Fruit fly (Drosophila melanogaster) whole organism, embryonic: Measurements from ENCODE around the gene Jhbp12.

Source experiments
- ATbp ChIP-seq: fragments of 200-800 bp; sonication (Bioruptor generic); optimal IDR thresholded peaks from 2 replicates; lab custom pipeline; 2017; ENCODE audit warnings: missing biosample characterization, mild to moderate bottlenecking, missing genetic modification characterization, missing genetic modification reagents
- Aef1 ChIP-seq: fragments of 200-800 bp; sonication (Bioruptor generic); IDR thresholded peaks from 3 replicates; pipeline ENCODE4 v1.3.6; 2022; ENCODE audit warnings: missing biosample characterization, missing genetic modification characterization
- Awh ChIP-seq: fragments of 200-800 bp; sonication (Bioruptor generic); IDR thresholded peaks from 2 replicates; pipeline ENCODE4, ENCODE4 v1.3.6; 2022; ENCODE audit warnings: missing biosample characterization, missing genetic modification characterization
- B-H2 ChIP-seq: fragments of 200-800 bp; sonication (Bioruptor generic); optimal IDR thresholded peaks from 2 replicates; lab custom pipeline; 2018; ENCODE audit warnings: missing biosample characterization, mild to moderate bottlenecking, missing genetic modification characterization
- BEAF-32 ChIP-seq: fragments of 200-800 bp; sonication (Bioruptor generic); optimal IDR thresholded peaks from 3 replicates; lab custom pipeline; 2017; ENCODE audit warnings: missing biosample characterization, missing genetic modification characterization, mild to moderate bottlenecking, moderate library complexity, missing genetic modification reagents
- Blimp-1 ChIP-seq: fragments of 200-800 bp; sonication (Bioruptor generic); optimal IDR thresholded peaks from 3 replicates; lab custom pipeline; 2018; ENCODE audit warnings: missing biosample characterization, missing genetic modification characterization, mild to moderate bottlenecking, moderate library complexity, missing genetic modification reagents
- C15 ChIP-seq: fragments of 200-800 bp; sonication (Bioruptor generic); IDR thresholded peaks from 3 replicates; pipeline ENCODE4 v1.3.6; 2022; ENCODE audit warnings: missing biosample characterization, missing genetic modification characterization
- CG10147 ChIP-seq: fragments of 200-800 bp; sonication (Bioruptor generic); optimal IDR thresholded peaks from 2 replicates; lab custom pipeline; 2019; ENCODE audit warnings: missing biosample characterization, mild to moderate bottlenecking, missing genetic modification characterization, moderate library complexity
- CG11085 ChIP-seq: fragments of 200-800 bp; sonication (Bioruptor generic); IDR thresholded peaks from 2 replicates; pipeline ENCODE4 v1.3.6; 2022; ENCODE audit warnings: missing biosample characterization, missing genetic modification characterization
- CG12071 ChIP-seq: fragments of 200-800 bp; sonication (Bioruptor generic); optimal IDR thresholded peaks from 3 replicates; lab custom pipeline; 2018; ENCODE audit warnings: missing biosample characterization, mild to moderate bottlenecking, missing genetic modification characterization
- CG12659 ChIP-seq: fragments of 200-800 bp; sonication (Bioruptor generic); optimal IDR thresholded peaks from 3 replicates; lab custom pipeline; 2017; ENCODE audit warnings: mild to moderate bottlenecking, missing biosample characterization, missing genetic modification reagents, missing genetic modification characterization
- CG12769 ChIP-seq: fragments of 200-800 bp; sonication (Bioruptor generic); optimal IDR thresholded peaks from 2 replicates; lab custom pipeline; 2019; ENCODE audit warnings: missing biosample characterization, mild to moderate bottlenecking, missing genetic modification characterization, moderate library complexity
- CG13894 ChIP-seq: fragments of 200-800 bp; sonication (Bioruptor generic); optimal IDR thresholded peaks from 3 replicates; lab custom pipeline; 2018; ENCODE audit warnings: missing biosample characterization, mild to moderate bottlenecking, missing genetic modification characterization, moderate library complexity
- CG15269 ChIP-seq: fragments of 200-800 bp; sonication (Bioruptor generic); optimal IDR thresholded peaks from 2 replicates; lab custom pipeline; 2018; ENCODE audit warnings: missing biosample characterization, mild to moderate bottlenecking, missing genetic modification characterization, moderate library complexity
- CG15514 ChIP-seq: fragments of 200-800 bp; sonication (Bioruptor generic); optimal IDR thresholded peaks from 3 replicates; lab custom pipeline; 2017; ENCODE audit warnings: missing biosample characterization, missing genetic modification characterization, mild to moderate bottlenecking, moderate library complexity, missing genetic modification reagents
- CG18011 ChIP-seq: fragments of 200-800 bp; sonication (Bioruptor generic); optimal IDR thresholded peaks from 2 replicates; lab custom pipeline; 2017; ENCODE audit warnings: missing biosample characterization, missing genetic modification characterization, mild to moderate bottlenecking, moderate library complexity, missing genotype
- CG2678 ChIP-seq: fragments of 200-800 bp; sonication (Bioruptor generic); optimal IDR thresholded peaks from 3 replicates; lab custom pipeline; 2019; ENCODE audit warnings: missing biosample characterization, mild to moderate bottlenecking, missing genetic modification characterization, moderate library complexity
- CG30431 ChIP-seq: fragments of 200-800 bp; sonication (Bioruptor generic); optimal IDR thresholded peaks from 2 replicates; lab custom pipeline; 2017; ENCODE audit warnings: missing biosample characterization, missing genetic modification characterization
- CG34376 ChIP-seq: fragments of 200-800 bp; sonication (Bioruptor generic); optimal IDR thresholded peaks from 2 replicates; lab custom pipeline; 2018; ENCODE audit warnings: missing biosample characterization, mild to moderate bottlenecking, missing genetic modification characterization
- CG5245 ChIP-seq: fragments of 200-800 bp; sonication (Bioruptor generic); optimal IDR thresholded peaks from 3 replicates; lab custom pipeline; 2016; ENCODE audit warnings: missing biosample characterization, missing genetic modification characterization
- CG6254 ChIP-seq: fragments of 200-800 bp; sonication (Bioruptor generic); optimal IDR thresholded peaks from 3 replicates; lab custom pipeline; 2017; ENCODE audit warnings: mild to moderate bottlenecking, missing biosample characterization, missing genetic modification reagents, missing genetic modification characterization
- CG7786 ChIP-seq: fragments of 200-800 bp; sonication (Bioruptor generic); optimal IDR thresholded peaks from 2 replicates; lab custom pipeline; 2016; ENCODE audit warnings: missing biosample characterization, missing genetic modification characterization
- CG9215 ChIP-seq: fragments of 200-800 bp; sonication (Bioruptor generic); IDR thresholded peaks from 2 replicates; pipeline ENCODE4 v1.3.6; 2022; ENCODE audit warnings: missing biosample characterization, missing genetic modification characterization
- Dad ChIP-seq: fragments of 200-800 bp; sonication (Bioruptor generic); optimal IDR thresholded peaks from 3 replicates; lab custom pipeline; 2016; ENCODE audit warnings: missing biosample characterization, missing genetic modification characterization
- Deaf1 ChIP-seq: fragments of 200-800 bp; optimal IDR thresholded peaks from 3 replicates; lab custom pipeline; 2019; ENCODE audit warnings: missing biosample characterization, mild to moderate bottlenecking, missing genetic modification characterization, moderate library complexity
- E2f1 ChIP-seq: fragments of 200-800 bp; sonication (Bioruptor generic); IDR thresholded peaks from 2 replicates; pipeline ENCODE4 v1.3.6; 2022; ENCODE audit warnings: missing biosample characterization, missing genetic modification characterization
- Hr78 ChIP-seq, 2 experiments: fragments of 200-800 bp in 1 of 2; fragments of >200 bp in 1 of 2; sonication (Bioruptor generic) in 1 of 2; optimal IDR thresholded peaks; 2 replicates each; lab custom pipeline; 2017 to 2019; ENCODE audit warnings: missing biosample characterization in 2 of 2, missing genetic modification characterization in 2 of 2, mild to moderate bottlenecking in 1 of 2, moderate library complexity in 1 of 2
- Lim3 ChIP-seq: fragments of 200-800 bp; sonication (Bioruptor generic); IDR thresholded peaks from 2 replicates; pipeline ENCODE4 v1.3.6; 2022; ENCODE audit warnings: missing biosample characterization, missing genetic modification characterization
- Med ChIP-seq: fragments of 200-800 bp; sonication (Bioruptor generic); peaks from one replicate; lab custom pipeline; 2016; ENCODE audit warnings: missing biosample characterization, missing genetic modification characterization, mild to moderate bottlenecking, inconsistent platforms, moderate library complexity
- Pdp1 ChIP-seq, 2 experiments: fragments of 200-800 bp; sonication (Bioruptor generic); optimal IDR thresholded peaks; 3 replicates each; lab custom pipeline; 2016; ENCODE audit warnings: missing biosample characterization in 2 of 2, missing genetic modification characterization in 2 of 2, mild to moderate bottlenecking in 1 of 2, moderate library complexity in 1 of 2
- Poxn ChIP-seq: fragments of 200-800 bp; sonication (Bioruptor generic); IDR thresholded peaks from 2 replicates; pipeline ENCODE4 v1.3.6; 2022; ENCODE audit warnings: missing biosample characterization, missing genetic modification characterization
- abd-A ChIP-seq: fragments of 200-800 bp; sonication (Bioruptor generic); optimal IDR thresholded peaks from 3 replicates; lab custom pipeline; 2019; ENCODE audit warnings: missing biosample characterization, mild to moderate bottlenecking, missing genetic modification characterization, moderate library complexity
- chinmo ChIP-seq: fragments of 200-800 bp; sonication (Bioruptor generic); IDR thresholded peaks from 4 replicates; pipeline ENCODE4 v1.3.6; 2022; ENCODE audit warnings: missing biosample characterization, missing genetic modification characterization; ENCODE audit not compliant: partially characterized antibody
- crol ChIP-seq: fragments of 200-800 bp; sonication (Bioruptor generic); IDR thresholded peaks from 2 replicates; pipeline ENCODE4 v1.3.6; 2022; ENCODE audit warnings: missing biosample characterization, missing genetic modification characterization
- danr ChIP-seq: fragments of 200-800 bp; sonication (Bioruptor generic); IDR thresholded peaks from 2 replicates; pipeline ENCODE4 v1.3.6; 2022; ENCODE audit warnings: missing biosample characterization, missing genetic modification characterization
- fd96Cb ChIP-seq: fragments of 200-800 bp; sonication (Bioruptor generic); optimal IDR thresholded peaks from 2 replicates; lab custom pipeline; 2018; ENCODE audit warnings: missing biosample characterization, mild to moderate bottlenecking, missing genetic modification characterization, moderate library complexity
- gem ChIP-seq: fragments of 200-800 bp; sonication (Bioruptor generic); optimal IDR thresholded peaks from 2 replicates; lab custom pipeline; 2019; ENCODE audit warnings: missing biosample characterization, mild to moderate bottlenecking, missing genetic modification characterization, moderate library complexity
- grau ChIP-seq: fragments of 200-800 bp; optimal IDR thresholded peaks from 3 replicates; lab custom pipeline; 2019; ENCODE audit warnings: missing biosample characterization, mild to moderate bottlenecking, missing genetic modification characterization, moderate library complexity
- grn ChIP-seq: fragments of 200-800 bp; sonication (Bioruptor generic); optimal IDR thresholded peaks from 3 replicates; lab custom pipeline; 2017; ENCODE audit warnings: missing biosample characterization, missing genetic modification characterization
- lov ChIP-seq, 2 experiments: fragments of 200-800 bp in 1 of 2; fragments of >200 bp in 1 of 2; sonication (Bioruptor generic) in 1 of 2; IDR thresholded peaks in 1 of 2; optimal IDR thresholded peaks in 1 of 2; 2 replicates in 1 of 2; 3 replicates in 1 of 2; pipeline versions ENCODE4 v1.3.6 to Lab custom; 2017 to 2022; ENCODE audit warnings: missing biosample characterization in 1 of 2, missing genetic modification characterization in 1 of 2
- oc ChIP-seq: fragments of 200-800 bp; sonication (Bioruptor generic); optimal IDR thresholded peaks from 2 replicates; lab custom pipeline; 2018; ENCODE audit warnings: missing biosample characterization, mild to moderate bottlenecking, missing genetic modification characterization, moderate library complexity
- onecut ChIP-seq: fragments of 200-800 bp; sonication (Bioruptor generic); IDR thresholded peaks from 2 replicates; pipeline ENCODE4 v1.3.6; 2022; ENCODE audit warnings: missing biosample characterization, missing genetic modification characterization
- otp ChIP-seq: fragments of 200-800 bp; sonication (Bioruptor generic); IDR thresholded peaks from 3 replicates; pipeline ENCODE4, ENCODE4 v1.3.6; 2022; ENCODE audit warnings: missing biosample characterization, missing genetic modification characterization
- pho ChIP-seq: fragments of 200-800 bp; sonication (Bioruptor generic); optimal IDR thresholded peaks from 2 replicates; lab custom pipeline; 2016; ENCODE audit warnings: missing biosample characterization, missing genetic modification characterization
- prd ChIP-seq, 3 experiments: fragments of >200 bp in 2 of 3; fragments of 200-800 bp in 1 of 3; sonication (Bioruptor generic) in 1 of 3; optimal IDR thresholded peaks in 2 of 3; IDR thresholded peaks in 1 of 3; 2 replicates in 2 of 3; 3 replicates in 1 of 3; pipeline versions ENCODE4 v1.3.6 to Lab custom; 2017 to 2022; ENCODE audit warnings: missing biosample characterization in 1 of 3, missing genetic modification characterization in 1 of 3
- rib ChIP-seq: fragments of 200-800 bp; sonication (Bioruptor generic); IDR thresholded peaks from 2 replicates; pipeline ENCODE4 v1.3.6; 2022; ENCODE audit warnings: missing biosample characterization, missing genetic modification characterization
- row ChIP-seq: fragments of 200-800 bp; sonication (Bioruptor generic); IDR thresholded peaks from 3 replicates; pipeline ENCODE4 v1.3.6; 2022; ENCODE audit warnings: missing biosample characterization, missing genetic modification characterization
- sug ChIP-seq: fragments of 200-800 bp; optimal IDR thresholded peaks from 2 replicates; lab custom pipeline; 2019; ENCODE audit warnings: missing biosample characterization, mild to moderate bottlenecking, missing genetic modification characterization, moderate library complexity

Gene Jhbp12

dm6 chr3R:24569669-24570349, 45.2 kb downstream of the Jhbp12 start (continued):
- TF ChIP-seq CG15514 (GFP tag; lab: Kevin White, UChicago) (no peak), CG12769 (tag; lab: Kevin White, UChicago) (peak; percentile 82), CG2678 (tag; lab: Kevin White, UChicago) (no peak), Poxn (GFP tag; lab: Robert Waterston, UW) (no peak), grau (tag; lab: Kevin White, UChicago) (no peak), crol (GFP tag; lab: Robert Waterston, UW) (peak; percentile 70), Dad (GFP tag; lab: Kevin White, UChicago) (no peak), CG13894 (tag; lab: Kevin White, UChicago) (peak; percentile 81), grn (no peak), Hr78 (GFP tag; optimal IDR thresholded peaks at IDR 0.05; lab: Kevin White, UChicago) (no peak), Awh (GFP tag; lab: Robert Waterston, UW) (peak; percentile 75), otp (GFP tag; lab: Robert Waterston, UW) (0 out of 3 replicates have a peak, but pooled peaks have one; percentile 26), sug (tag; lab: Kevin White, UChicago) (peak; percentile 46), CG12071 (GFP tag; lab: Kevin White, UChicago) (no peak), Pdp1 (GFP tag; optimal IDR thresholded peaks at IDR 0.05; lab: Kevin White, UChicago) (peak in 1 of 2 experiments; percentile 78), BEAF-32 (GFP tag; lab: Kevin White, UChicago) (no peak), C15 (GFP tag; lab: Robert Waterston, UW) (no peak), B-H2 (GFP tag; lab: Kevin White, UChicago) (peak; percentile 19), ATbp (GFP tag; lab: Kevin White, UChicago) (no peak), pho (GFP tag; lab: Kevin White, UChicago) (no peak), CG12659 (GFP tag; lab: Kevin White, UChicago) (no peak), gem (no peak), danr (no peak), CG15269 (tag; lab: Kevin White, UChicago) (peak; percentile 41), onecut (peak; percentile 51), Blimp-1 (GFP tag; lab: Kevin White, UChicago) (peak; percentile 17), CG5245 (no peak), CG7786 (GFP tag; lab: Kevin White, UChicago) (no peak), CG6254 (GFP tag; lab: Kevin White, UChicago) (peak; percentile 7), E2f1 (GFP tag; lab: Robert Waterston, UW) (no peak), row (no peak), Lim3 (GFP tag; lab: Robert Waterston, UW) (no peak), chinmo (GFP tag; lab: Robert Waterston, UW) (peak; percentile 7; the same call in 1 of the 4 replicates), fd96Cb (no peak), oc (tag; lab: Kevin White, UChicago) (peak; percentile 63), lov (optimal IDR thresholded peaks at IDR 0.05; lab: Kevin White, UChicago) (no peak), lov (GFP tag; IDR thresholded peaks at IDR 0.05; lab: Robert Waterston, UW) (peak; percentile 14; the same call in 1 of the 3 replicates), prd (optimal IDR thresholded peaks at IDR 0.05; lab: Kevin White, UChicago) (no peak), prd (GFP tag; IDR thresholded peaks at IDR 0.05; lab: Robert Waterston, UW) (no peak), Med (GFP tag; lab: Kevin White, UChicago) (peak; percentile 52), Aef1 (no peak), Deaf1 (tag; lab: Kevin White, UChicago) (no peak), CG34376 (GFP tag; lab: Kevin White, UChicago) (peak; percentile 13), CG11085 (GFP tag; lab: Robert Waterston, UW) (no peak), CG30431 (GFP tag; lab: Kevin White, UChicago) (no peak), CG9215 (GFP tag; lab: Robert Waterston, UW) (no peak), rib (GFP tag; lab: Robert Waterston, UW) (no peak; the same call in 1 of the 2 replicates), CG10147 (GFP tag; lab: Kevin White, UChicago) (peak; percentile 7), CG18011 (GFP tag; lab: Kevin White, UChicago) (no peak), abd-A (tag; lab: Kevin White, UChicago) (peak; percentile 68)
